Fruit fly (Drosophila melanogaster) whole organism, prepupa: Measurements from ENCODE around the gene CG6106.

Experiments
- CG10631 ChIP-seq: fragments of 200-800 bp; sonication (Bioruptor generic); optimal IDR thresholded peaks from 2 replicates; lab custom pipeline; 2016; ENCODE audit warnings: missing biosample characterization, missing genetic modification characterization
- CG10669 ChIP-seq: fragments of 200-800 bp; sonication (Bioruptor generic); optimal IDR thresholded peaks from 3 replicates; lab custom pipeline; 2018; ENCODE audit warnings: missing biosample characterization, mild to moderate bottlenecking, missing genetic modification characterization, moderate library complexity
- CG11762 ChIP-seq: fragments of 200-800 bp; sonication (Bioruptor generic); optimal IDR thresholded peaks from 3 replicates; lab custom pipeline; 2016; ENCODE audit warnings: missing biosample characterization, missing genetic modification characterization; ENCODE audit not compliant: insufficient read depth
- CG11902 ChIP-seq: fragments of 200-800 bp; sonication (Bioruptor generic); optimal IDR thresholded peaks from 3 replicates; lab custom pipeline; 2016; ENCODE audit warnings: missing biosample characterization, missing genetic modification characterization
- CG15336 ChIP-seq: fragments of 200-800 bp; sonication (Bioruptor generic); IDR thresholded peaks from 2 replicates; pipeline ENCODE4 v1.3.6; 2022; ENCODE audit warnings: missing biosample characterization, missing genetic modification characterization
- CG16779 ChIP-seq: fragments of 200-800 bp; sonication (Bioruptor generic); optimal IDR thresholded peaks from 3 replicates; lab custom pipeline; 2017; ENCODE audit warnings: missing biosample characterization, mild to moderate bottlenecking, missing genetic modification characterization
- CG31627 ChIP-seq: fragments of 200-800 bp; sonication (Bioruptor generic); optimal IDR thresholded peaks from 3 replicates; lab custom pipeline; 2016; ENCODE audit warnings: missing biosample characterization, missing genetic modification characterization
- CG32006 ChIP-seq: fragments of 200-800 bp; sonication (Bioruptor generic); optimal IDR thresholded peaks from 3 replicates; lab custom pipeline; 2017; ENCODE audit warnings: missing biosample characterization, mild to moderate bottlenecking, missing genetic modification characterization
- CG34406 ChIP-seq: fragments of 200-800 bp; sonication (Bioruptor generic); optimal IDR thresholded peaks from 3 replicates; lab custom pipeline; 2016; ENCODE audit warnings: missing biosample characterization, missing genetic modification characterization
- CG3919 ChIP-seq: fragments of 200-800 bp; sonication (Bioruptor generic); optimal IDR thresholded peaks from 3 replicates; lab custom pipeline; 2016; ENCODE audit warnings: missing biosample characterization, missing genetic modification characterization
- CG4318 ChIP-seq: fragments of 200-800 bp; sonication (Bioruptor generic); optimal IDR thresholded peaks from 3 replicates; lab custom pipeline; 2017; ENCODE audit warnings: missing biosample characterization, mild to moderate bottlenecking, missing genetic modification characterization
- CG6276 ChIP-seq: fragments of 200-800 bp; sonication (Bioruptor generic); optimal IDR thresholded peaks from 2 replicates; lab custom pipeline; 2017; ENCODE audit warnings: missing biosample characterization, mild to moderate bottlenecking, missing genetic modification characterization
- CG6854 ChIP-seq: fragments of 200-800 bp; sonication (Bioruptor generic); optimal IDR thresholded peaks from 2 replicates; lab custom pipeline; 2017; ENCODE audit warnings: missing biosample characterization, mild to moderate bottlenecking, missing genetic modification characterization
- CG7368 ChIP-seq: fragments of 200-800 bp; sonication (Bioruptor generic); optimal IDR thresholded peaks from 3 replicates; lab custom pipeline; 2016; ENCODE audit warnings: missing biosample characterization, missing genetic modification characterization
- CG8119 ChIP-seq: fragments of 200-800 bp; sonication (Bioruptor generic); IDR thresholded peaks from 3 replicates; pipeline ENCODE4 v1.3.6; 2022; ENCODE audit warnings: missing biosample characterization, missing genetic modification characterization
- CG8319 ChIP-seq: fragments of 200-800 bp; sonication (Bioruptor generic); optimal IDR thresholded peaks from 3 replicates; lab custom pipeline; 2016; ENCODE audit warnings: missing biosample characterization, missing genetic modification characterization
- CG8632 ChIP-seq: fragments of 200-800 bp; sonication (Bioruptor generic); optimal IDR thresholded peaks from 3 replicates; lab custom pipeline; 2016; ENCODE audit warnings: missing biosample characterization, missing genetic modification characterization
- Eip75B ChIP-seq: fragments of 200-800 bp; sonication (Bioruptor generic); optimal IDR thresholded peaks from 3 replicates; lab custom pipeline; 2016; ENCODE audit warnings: missing biosample characterization, missing genetic modification characterization
- Eip78C ChIP-seq: fragments of 200-800 bp; sonication (Bioruptor generic); peaks from one replicate; lab custom pipeline; 2016; ENCODE audit warnings: missing biosample characterization, missing genetic modification characterization
- Eip93F ChIP-seq: fragments of 200-800 bp; sonication (Bioruptor generic); optimal IDR thresholded peaks from 2 replicates; lab custom pipeline; 2016; ENCODE audit warnings: missing biosample characterization, mild to moderate bottlenecking, missing genetic modification characterization
- Ets21C ChIP-seq: fragments of 200-800 bp; sonication (Bioruptor generic); optimal IDR thresholded peaks from 3 replicates; lab custom pipeline; 2016; ENCODE audit warnings: missing biosample characterization, missing genetic modification characterization
- Ets96B ChIP-seq: fragments of 200-800 bp; optimal IDR thresholded peaks from 2 replicates; lab custom pipeline; 2019; ENCODE audit warnings: missing biosample characterization, mild to moderate bottlenecking, missing genetic modification characterization, moderate library complexity
- Gug ChIP-seq: fragments of 200-800 bp; sonication (Bioruptor generic); IDR thresholded peaks from 2 replicates; pipeline ENCODE4 v1.3.6; 2022; ENCODE audit warnings: missing biosample characterization, missing genetic modification characterization
- Hr39 ChIP-seq: fragments of 200-800 bp; sonication (Bioruptor generic); optimal IDR thresholded peaks from 2 replicates; lab custom pipeline; 2016; ENCODE audit warnings: missing biosample characterization, missing genetic modification characterization
- Hr4 ChIP-seq: fragments of 200-800 bp; sonication (Bioruptor generic); optimal IDR thresholded peaks from 3 replicates; lab custom pipeline; 2016; ENCODE audit warnings: missing biosample characterization, missing genetic modification characterization
- Lpt ChIP-seq: fragments of 200-800 bp; sonication (Bioruptor generic); optimal IDR thresholded peaks from 3 replicates; lab custom pipeline; 2016; ENCODE audit warnings: missing biosample characterization, missing genetic modification characterization
- Met ChIP-seq: fragments of 200-800 bp; sonication (Bioruptor generic); optimal IDR thresholded peaks from 3 replicates; lab custom pipeline; 2016; ENCODE audit warnings: missing biosample characterization, missing genetic modification characterization
- OdsH ChIP-seq: fragments of 200-800 bp; sonication (Bioruptor generic); optimal IDR thresholded peaks from 3 replicates; lab custom pipeline; 2016; ENCODE audit warnings: missing biosample characterization, missing genetic modification characterization
- Smox ChIP-seq: fragments of 200-800 bp; sonication (Bioruptor generic); optimal IDR thresholded peaks from 3 replicates; lab custom pipeline; 2016; ENCODE audit warnings: missing biosample characterization, missing genetic modification characterization
- Sox102F ChIP-seq: fragments of 200-800 bp; sonication (Bioruptor generic); optimal IDR thresholded peaks from 2 replicates; lab custom pipeline; 2016; ENCODE audit warnings: missing biosample characterization, mild to moderate bottlenecking, missing genetic modification characterization
- Sox14 ChIP-seq: fragments of 200-800 bp; sonication (Bioruptor generic); optimal IDR thresholded peaks from 3 replicates; lab custom pipeline; 2016; ENCODE audit warnings: missing biosample characterization, missing genetic modification characterization
- achi ChIP-seq: fragments of 200-800 bp; sonication (Bioruptor generic); optimal IDR thresholded peaks from 3 replicates; lab custom pipeline; 2016; ENCODE audit warnings: missing biosample characterization, missing genetic modification characterization
- acj6 ChIP-seq: fragments of 200-800 bp; sonication (Bioruptor generic); optimal IDR thresholded peaks from 3 replicates; lab custom pipeline; 2016; ENCODE audit warnings: missing biosample characterization, missing genetic modification characterization
- dac ChIP-seq: fragments of 200-800 bp; sonication (Bioruptor generic); optimal IDR thresholded peaks from 2 replicates; lab custom pipeline; 2017; ENCODE audit warnings: missing biosample characterization, mild to moderate bottlenecking, missing genetic modification characterization
- dsx ChIP-seq: fragments of 200-800 bp; optimal IDR thresholded peaks from 3 replicates; lab custom pipeline; 2019; ENCODE audit warnings: missing biosample characterization, mild to moderate bottlenecking, missing genetic modification characterization, moderate library complexity; ENCODE audit not compliant: poor library complexity, severe bottlenecking
- eg ChIP-seq: fragments of 200-800 bp; sonication (Bioruptor generic); IDR thresholded peaks from 3 replicates; pipeline ENCODE4 v1.3.6; 2022; ENCODE audit warnings: missing biosample characterization, missing genetic modification characterization
- esn ChIP-seq: fragments of 200-800 bp; sonication (Bioruptor generic); optimal IDR thresholded peaks from 2 replicates; lab custom pipeline; 2016; ENCODE audit warnings: missing biosample characterization, mild to moderate bottlenecking, missing genetic modification characterization, moderate library complexity
- fd59A ChIP-seq: fragments of 200-800 bp; sonication (Bioruptor generic); optimal IDR thresholded peaks from 2 replicates; lab custom pipeline; 2017; ENCODE audit warnings: missing biosample characterization, mild to moderate bottlenecking, missing genetic modification characterization, missing genetic modification reagents
- fkh ChIP-seq: fragments of 200-800 bp; sonication (Bioruptor generic); optimal IDR thresholded peaks from 3 replicates; lab custom pipeline; 2017; ENCODE audit warnings: missing biosample characterization, mild to moderate bottlenecking, missing genetic modification characterization, moderate library complexity
- lz ChIP-seq: fragments of 200-800 bp; sonication (Bioruptor generic); optimal IDR thresholded peaks from 3 replicates; lab custom pipeline; 2016; ENCODE audit warnings: missing biosample characterization, missing genetic modification characterization
- net ChIP-seq: fragments of 200-800 bp; sonication (Bioruptor generic); optimal IDR thresholded peaks from 3 replicates; lab custom pipeline; 2016; ENCODE audit warnings: missing biosample characterization, missing genetic modification characterization
- pdm3 ChIP-seq: fragments of 200-800 bp; sonication (Bioruptor generic); optimal IDR thresholded peaks from 3 replicates; lab custom pipeline; 2016; ENCODE audit warnings: missing biosample characterization, missing genetic modification characterization
- salr ChIP-seq, 2 experiments: fragments of 200-800 bp; sonication (Bioruptor generic); optimal IDR thresholded peaks; 3 replicates each; lab custom pipeline; 2016 to 2018; ENCODE audit warnings: missing biosample characterization in 2 of 2, missing genetic modification characterization in 2 of 2, mild to moderate bottlenecking in 1 of 2
- spab ChIP-seq: fragments of 200-800 bp; sonication (Bioruptor generic); optimal IDR thresholded peaks from 2 replicates; lab custom pipeline; 2017; ENCODE audit warnings: missing biosample characterization, mild to moderate bottlenecking, missing genetic modification characterization, missing genetic modification reagents
- ss ChIP-seq, 2 experiments: fragments of 200-800 bp; sonication (Bioruptor generic); optimal IDR thresholded peaks; 2 replicates in 1 of 2; 3 replicates in 1 of 2; lab custom pipeline; 2017 to 2018; ENCODE audit warnings: mild to moderate bottlenecking in 2 of 2, missing biosample characterization in 2 of 2, missing genetic modification characterization in 2 of 2, moderate library complexity in 1 of 2
- svp ChIP-seq: fragments of 200-800 bp; sonication (Bioruptor generic); peaks from one replicate; lab custom pipeline; 2016; ENCODE audit warnings: missing biosample characterization, missing genetic modification characterization
- topi ChIP-seq: fragments of 200-800 bp; sonication (Bioruptor generic); optimal IDR thresholded peaks from 3 replicates; lab custom pipeline; 2016; ENCODE audit warnings: missing biosample characterization, missing genetic modification characterization

The CG6106 gene

DNA sequence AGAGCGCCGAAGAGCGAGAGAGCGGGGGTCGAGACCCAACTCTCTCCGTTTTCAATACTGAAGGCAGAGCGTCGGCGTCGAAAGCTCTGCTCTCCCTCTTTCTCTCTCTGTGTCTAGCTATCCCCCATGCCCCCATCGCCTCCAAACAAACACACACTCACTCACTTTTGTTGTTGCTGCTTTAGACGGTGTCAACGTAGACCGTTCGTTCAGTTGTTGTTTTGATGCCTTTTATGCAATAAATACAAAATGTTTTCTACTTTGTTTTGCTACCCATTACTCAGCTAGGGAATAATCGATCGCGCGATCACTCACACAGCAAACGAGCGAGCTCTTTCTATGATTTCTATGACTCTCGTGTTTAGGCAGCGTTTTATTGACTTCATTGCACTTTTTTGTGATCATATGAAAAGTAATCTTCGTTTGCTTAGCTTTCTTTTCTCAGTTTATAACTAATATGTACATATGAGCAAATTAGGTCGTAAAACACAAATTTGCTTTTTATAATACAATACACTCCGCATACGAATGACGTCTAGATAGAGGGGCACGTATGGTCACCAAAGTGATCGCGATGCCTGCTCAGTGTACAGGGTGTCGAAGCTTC, 46.1 kb downstream of the CG6106 start (continued):
- peak; percentile 10 for TF ChIP-seq Hr39 (GFP tag; lab: Kevin White, UChicago)
- peak; percentile 66 for TF ChIP-seq Hr4 (GFP tag; lab: Kevin White, UChicago)
- TF ChIP-seq svp (GFP tag; lab: Kevin White, UChicago) = peak; percentile 77
- no peak for TF ChIP-seq salr (GFP tag; optimal IDR thresholded peaks at IDR 0.05; lab: Kevin White, UChicago)
- TF ChIP-seq CG15336 = peak; percentile 39
- TF ChIP-seq Eip78C (GFP tag; lab: Kevin White, UChicago) = peak; percentile 84
- peak in 1 of 2 experiments; percentile 23 for TF ChIP-seq ss (GFP tag; optimal IDR thresholded peaks at IDR 0.05; lab: Kevin White, UChicago)
- no peak for TF ChIP-seq Ets96B (tag; lab: Kevin White, UChicago)
- peak; percentile 16 for TF ChIP-seq lz
- no peak for TF ChIP-seq Sox14 (GFP tag; lab: Kevin White, UChicago)
- TF ChIP-seq net (GFP tag; lab: Kevin White, UChicago) = no peak
- TF ChIP-seq OdsH (GFP tag; lab: Kevin White, UChicago) = peak; percentile 2
- no peak for TF ChIP-seq CG11902
- TF ChIP-seq CG3919 (GFP tag; lab: Kevin White, UChicago) = no peak
- TF ChIP-seq fkh (GFP tag; lab: Kevin White, UChicago) = peak; percentile 59

DNA sequence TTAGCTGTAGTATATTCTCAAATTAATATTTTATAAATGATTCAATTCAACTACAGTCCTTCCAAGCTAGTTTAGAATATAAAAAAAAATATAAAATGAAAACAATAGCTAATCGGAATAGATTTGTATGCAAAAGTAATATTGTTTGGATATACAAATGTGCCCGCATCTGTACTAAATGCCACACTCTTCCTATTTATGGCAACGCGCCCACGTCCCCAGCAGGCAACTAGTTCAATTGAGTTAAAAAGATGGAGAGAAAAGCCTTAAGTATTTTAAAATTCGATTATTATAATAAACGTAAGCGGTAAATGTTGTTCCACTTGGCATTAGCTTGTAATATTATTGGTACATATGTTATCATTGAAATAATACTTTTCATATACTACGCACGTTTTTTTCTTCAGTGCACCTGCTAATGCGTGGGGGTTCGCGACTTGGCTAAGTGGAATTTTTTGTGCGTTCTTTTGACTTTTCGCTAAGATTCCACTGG, 46.9 kb downstream of the CG6106 start:
- peak; percentile 79 for TF ChIP-seq Eip78C (GFP tag; lab: Kevin White, UChicago)
- peak; percentile 16 for TF ChIP-seq Met
- peak; percentile 26 for TF ChIP-seq achi (GFP tag; lab: Kevin White, UChicago)
- TF ChIP-seq CG6276 (GFP tag; lab: Kevin White, UChicago) = peak; percentile 72
- TF ChIP-seq acj6 (GFP tag; lab: Kevin White, UChicago) = peak; percentile 29
- TF ChIP-seq Lpt (GFP tag; lab: Kevin White, UChicago) = peak; percentile 64
- TF ChIP-seq fkh (GFP tag; lab: Kevin White, UChicago) = no peak
- TF ChIP-seq Sox102F (GFP tag; lab: Kevin White, UChicago) = peak; percentile 6
- peak; percentile 19 for TF ChIP-seq CG3919 (GFP tag; lab: Kevin White, UChicago)
- TF ChIP-seq Sox14 (GFP tag; lab: Kevin White, UChicago) = peak; percentile 36
- peak; percentile 2 for TF ChIP-seq topi (GFP tag; lab: Kevin White, UChicago)
- peak; percentile 45 for TF ChIP-seq net (GFP tag; lab: Kevin White, UChicago)
- no peak for TF ChIP-seq dsx (GFP tag; lab: Kevin White, UChicago)
- peak; percentile 1 for TF ChIP-seq Eip75B (GFP tag; lab: Kevin White, UChicago)
- TF ChIP-seq lz = no peak
- peak; percentile 80 for TF ChIP-seq CG15336
- TF ChIP-seq fd59A = peak; percentile 15
- TF ChIP-seq CG8319 (GFP tag; lab: Kevin White, UChicago) = no peak
- peak; percentile 3 for TF ChIP-seq Hr39 (GFP tag; lab: Kevin White, UChicago)
- peak; percentile 78 for TF ChIP-seq CG4318
- peak; percentile 85 for TF ChIP-seq CG32006 (GFP tag; lab: Kevin White, UChicago)
- TF ChIP-seq svp (GFP tag; lab: Kevin White, UChicago) = peak; percentile 41
- TF ChIP-seq eg (GFP tag; lab: Robert Waterston, UW) = peak; percentile 66
- peak; percentile 25 for TF ChIP-seq CG11762 (GFP tag; lab: Kevin White, UChicago)
- peak; percentile 31 for TF ChIP-seq CG10631 (GFP tag; lab: Kevin White, UChicago)
- TF ChIP-seq CG8119 = peak; percentile 72
- TF ChIP-seq CG7368 = no peak
- peak; percentile 59 for TF ChIP-seq pdm3 (GFP tag; lab: Kevin White, UChicago)
- TF ChIP-seq CG16779 (tag; lab: Kevin White, UChicago) = peak; percentile 26
- no peak for TF ChIP-seq CG34406
- no peak for TF ChIP-seq Smox (GFP tag; lab: Kevin White, UChicago)
- peak; percentile 9; the same call in 1 of the 2 replicates for TF ChIP-seq Gug (GFP tag; lab: Robert Waterston, UW)
- no peak for TF ChIP-seq Eip93F (GFP tag; lab: Kevin White, UChicago)
- no peak for TF ChIP-seq CG11902
- TF ChIP-seq spab (GFP tag; lab: Kevin White, UChicago) = peak; percentile 5
- TF ChIP-seq CG10669 (GFP tag; lab: Kevin White, UChicago) = peak; percentile 9
- TF ChIP-seq CG31627 (GFP tag; lab: Kevin White, UChicago) = no peak
- peak; percentile 78 for TF ChIP-seq Hr4 (GFP tag; lab: Kevin White, UChicago)
- TF ChIP-seq CG6854 = no peak
- TF ChIP-seq dac (GFP tag; lab: Kevin White, UChicago) = peak; percentile 55
- TF ChIP-seq esn (GFP tag; lab: Kevin White, UChicago) = peak; percentile 5
- TF ChIP-seq CG8632 (GFP tag; lab: Kevin White, UChicago) = peak; percentile 11
- no peak for TF ChIP-seq Ets21C (GFP tag; lab: Kevin White, UChicago)
